Fruit fly (Drosophila melanogaster) whole organism, embryonic: Measurements from ENCODE around the gene CG31875.

Experiments used
- ATbp ChIP-seq: fragments of 200-800 bp; sonication (Bioruptor generic); optimal IDR thresholded peaks from 2 replicates; lab custom pipeline; 2017; ENCODE audit warnings: missing biosample characterization, mild to moderate bottlenecking, missing genetic modification characterization, missing genetic modification reagents
- Abd-B ChIP-seq: fragments of 200-800 bp; sonication (Bioruptor generic); optimal IDR thresholded peaks from 2 replicates; lab custom pipeline; 2018; ENCODE audit warnings: missing biosample characterization, mild to moderate bottlenecking, missing genetic modification characterization, moderate library complexity
- Atf3 ChIP-seq: fragments of 200-800 bp; sonication (Bioruptor generic); optimal IDR thresholded peaks from 3 replicates; lab custom pipeline; 2016; ENCODE audit warnings: missing biosample characterization, missing genetic modification characterization
- CG11723 ChIP-seq: fragments of 200-800 bp; sonication (Bioruptor generic); optimal IDR thresholded peaks from 2 replicates; lab custom pipeline; 2017; ENCODE audit warnings: missing biosample characterization, mild to moderate bottlenecking, missing genetic modification characterization
- CG13894 ChIP-seq: fragments of 200-800 bp; sonication (Bioruptor generic); optimal IDR thresholded peaks from 3 replicates; lab custom pipeline; 2018; ENCODE audit warnings: missing biosample characterization, mild to moderate bottlenecking, missing genetic modification characterization, moderate library complexity
- CG15011 ChIP-seq: fragments of 200-800 bp; sonication (Bioruptor generic); optimal IDR thresholded peaks from 3 replicates; lab custom pipeline; 2018; ENCODE audit warnings: missing biosample characterization, mild to moderate bottlenecking, missing genetic modification characterization
- CG17186 ChIP-seq: fragments of 200-800 bp; sonication (Bioruptor generic); optimal IDR thresholded peaks from 3 replicates; lab custom pipeline; 2017; ENCODE audit warnings: missing biosample characterization, missing genetic modification reagents, missing genetic modification characterization
- CG17328 ChIP-seq: fragments of 200-800 bp; sonication (Bioruptor generic); IDR thresholded peaks from 2 replicates; pipeline ENCODE4 v1.3.6; 2022; ENCODE audit warnings: missing biosample characterization, missing genetic modification characterization
- CG18262 ChIP-seq: fragments of 200-800 bp; optimal IDR thresholded peaks from 3 replicates; lab custom pipeline; 2019; ENCODE audit warnings: missing biosample characterization, mild to moderate bottlenecking, missing genetic modification characterization, moderate library complexity
- CG1832 ChIP-seq: fragments of 200-800 bp; sonication (Bioruptor generic); optimal IDR thresholded peaks from 2 replicates; lab custom pipeline; 2017; ENCODE audit warnings: missing biosample characterization, mild to moderate bottlenecking, missing genetic modification characterization, inconsistent platforms
- CG30020 ChIP-seq: fragments of 200-800 bp; optimal IDR thresholded peaks from 2 replicates; lab custom pipeline; 2019; ENCODE audit warnings: missing biosample characterization, mild to moderate bottlenecking, missing genetic modification characterization, moderate library complexity
- CG42726 ChIP-seq: fragments of 200-800 bp; sonication (Bioruptor generic); IDR thresholded peaks from 2 replicates; pipeline ENCODE4 v1.3.6; 2022; ENCODE audit warnings: missing biosample characterization, missing genetic modification characterization; ENCODE audit not compliant: partially characterized antibody
- CG4360 ChIP-seq: fragments of 200-800 bp; sonication (Bioruptor generic); IDR thresholded peaks from 2 replicates; pipeline ENCODE4 v1.3.6; 2022; ENCODE audit warnings: missing biosample characterization, missing genetic modification characterization
- CG6854 ChIP-seq: fragments of 200-800 bp; sonication (Bioruptor generic); optimal IDR thresholded peaks from 3 replicates; lab custom pipeline; 2017; ENCODE audit warnings: missing biosample characterization, mild to moderate bottlenecking, missing genetic modification characterization
- CG8765 ChIP-seq: fragments of 200-800 bp; sonication (Bioruptor generic); IDR thresholded peaks from 2 replicates; pipeline ENCODE4 v1.3.6; 2022; ENCODE audit warnings: missing biosample characterization, missing genetic modification characterization
- CG9817 ChIP-seq: fragments of 200-800 bp; sonication (Bioruptor generic); optimal IDR thresholded peaks from 2 replicates; lab custom pipeline; 2018; ENCODE audit warnings: missing biosample characterization, mild to moderate bottlenecking, missing genetic modification characterization, moderate library complexity
- Camta ChIP-seq: fragments of 200-800 bp; sonication (Bioruptor generic); optimal IDR thresholded peaks from 2 replicates; lab custom pipeline; 2016; ENCODE audit warnings: missing biosample characterization, missing genetic modification characterization
- Chrac-16 ChIP-seq: fragments of 200-800 bp; sonication (Bioruptor generic); optimal IDR thresholded peaks from 3 replicates; lab custom pipeline; 2016; ENCODE audit warnings: missing biosample characterization, missing genetic modification characterization
- D ChIP-seq, 2 experiments: fragments of 200-800 bp in 1 of 2; fragments of >200 bp in 1 of 2; sonication (Bioruptor generic) in 1 of 2; optimal IDR thresholded peaks; 2 replicates in 1 of 2; 3 replicates in 1 of 2; lab custom pipeline; 2017; ENCODE audit warnings: mild to moderate bottlenecking in 1 of 2, missing biosample characterization in 1 of 2, missing genetic modification characterization in 1 of 2, missing genetic modification reagents in 1 of 2
- Doc2 ChIP-seq: fragments of 200-800 bp; sonication (Bioruptor generic); IDR thresholded peaks from 2 replicates; pipeline ENCODE4 v1.3.6; 2022; ENCODE audit warnings: missing biosample characterization, missing genetic modification characterization
- HLHmδ ChIP-seq: fragments of 200-800 bp; sonication (Bioruptor generic); optimal IDR thresholded peaks from 2 replicates; lab custom pipeline; 2018; ENCODE audit warnings: missing biosample characterization, mild to moderate bottlenecking, missing genetic modification characterization, moderate library complexity
- Hand ChIP-seq: fragments of 200-800 bp; sonication (Bioruptor generic); optimal IDR thresholded peaks from 2 replicates; lab custom pipeline; 2017; ENCODE audit warnings: mild to moderate bottlenecking, missing biosample characterization, missing genetic modification reagents, missing genetic modification characterization
- Lim3 ChIP-seq: fragments of 200-800 bp; sonication (Bioruptor generic); IDR thresholded peaks from 2 replicates; pipeline ENCODE4 v1.3.6; 2022; ENCODE audit warnings: missing biosample characterization, missing genetic modification characterization
- Lpt ChIP-seq: fragments of >200 bp; optimal IDR thresholded peaks from 2 replicates; lab custom pipeline; 2018; ENCODE audit warnings: missing biosample characterization, missing genetic modification characterization
- Meics ChIP-seq: fragments of 200-800 bp; sonication (Bioruptor generic); optimal IDR thresholded peaks from 2 replicates; lab custom pipeline; 2017; ENCODE audit warnings: missing biosample characterization, mild to moderate bottlenecking, missing genetic modification characterization
- Rfx ChIP-seq: fragments of 200-800 bp; sonication (Bioruptor generic); IDR thresholded peaks from 2 replicates; pipeline ENCODE4 v1.3.6; 2022; ENCODE audit warnings: missing biosample characterization, missing genetic modification characterization
- Sin3A ChIP-seq: fragments of >200 bp; optimal IDR thresholded peaks from 2 replicates; lab custom pipeline; 2018
- Six4 ChIP-seq: fragments of 200-800 bp; sonication (Bioruptor generic); optimal IDR thresholded peaks from 2 replicates; lab custom pipeline; 2016; ENCODE audit warnings: missing biosample characterization, missing genetic modification characterization
- Sox100B ChIP-seq: fragments of 200-800 bp; sonication (Bioruptor generic); optimal IDR thresholded peaks from 3 replicates; lab custom pipeline; 2018; ENCODE audit warnings: missing biosample characterization, mild to moderate bottlenecking, missing genetic modification characterization
- Sry-δ ChIP-seq: fragments of 200-800 bp; sonication (Bioruptor generic); optimal IDR thresholded peaks from 2 replicates; lab custom pipeline; 2016; ENCODE audit warnings: missing biosample characterization, missing genetic modification characterization
- Trl ChIP-seq, 3 experiments: fragments of >200 bp in 2 of 3; fragments of 200-800 bp in 1 of 3; sonication (Bioruptor generic) in 1 of 3; optimal IDR thresholded peaks; 2 replicates in 1 of 3; 3 replicates in 2 of 3; lab custom pipeline; 2016 to 2017; ENCODE audit warnings: missing biosample characterization in 1 of 3, missing genetic modification characterization in 1 of 3
- croc ChIP-seq: fragments of 200-800 bp; sonication (Bioruptor generic); conservative IDR thresholded peaks from 3 replicates; pipeline ENCODE4 v1.3.6; 2022; ENCODE audit warnings: missing biosample characterization, missing genetic modification characterization
- danr ChIP-seq: fragments of 200-800 bp; sonication (Bioruptor generic); IDR thresholded peaks from 2 replicates; pipeline ENCODE4 v1.3.6; 2022; ENCODE audit warnings: missing biosample characterization, missing genetic modification characterization
- dmrt11E ChIP-seq: fragments of 200-800 bp; sonication (Bioruptor generic); optimal IDR thresholded peaks from 3 replicates; lab custom pipeline; 2018; ENCODE audit warnings: missing biosample characterization, mild to moderate bottlenecking, missing genetic modification characterization, moderate library complexity
- dysf ChIP-seq: fragments of 200-800 bp; sonication (Bioruptor generic); IDR thresholded peaks from 3 replicates; pipeline ENCODE4 v1.3.6; 2022; ENCODE audit warnings: missing biosample characterization, missing genetic modification characterization
- gce ChIP-seq: fragments of 200-800 bp; sonication (Bioruptor generic); IDR thresholded peaks from 3 replicates; pipeline ENCODE4 v1.3.6; 2022; ENCODE audit warnings: missing biosample characterization, missing genetic modification characterization
- ham ChIP-seq: fragments of 200-800 bp; sonication (Bioruptor generic); IDR thresholded peaks from 2 replicates; pipeline ENCODE4 v1.3.6; 2022; ENCODE audit warnings: missing biosample characterization, missing genetic modification characterization
- klu ChIP-seq: fragments of 200-800 bp; sonication (Bioruptor generic); IDR thresholded peaks from 2 replicates; pipeline ENCODE4 v1.3.6; 2022; ENCODE audit warnings: missing biosample characterization, missing genetic modification characterization
- lbe ChIP-seq: fragments of 200-800 bp; sonication (Bioruptor generic); optimal IDR thresholded peaks from 2 replicates; lab custom pipeline; 2016; ENCODE audit warnings: missing biosample characterization, mild to moderate bottlenecking, missing genetic modification characterization
- nerfin-2 ChIP-seq: fragments of 200-800 bp; sonication (Bioruptor generic); IDR thresholded peaks from 2 replicates; pipeline ENCODE4 v1.3.6; 2022; ENCODE audit warnings: missing biosample characterization, missing genetic modification characterization; ENCODE audit not compliant: partially characterized antibody
- salm ChIP-seq: fragments of 200-800 bp; sonication (Bioruptor generic); optimal IDR thresholded peaks from 2 replicates; lab custom pipeline; 2018; ENCODE audit warnings: missing biosample characterization, mild to moderate bottlenecking, missing genetic modification characterization
- sd ChIP-seq: fragments of 200-800 bp; sonication (Bioruptor generic); optimal IDR thresholded peaks from 3 replicates; lab custom pipeline; 2018; ENCODE audit warnings: missing biosample characterization, mild to moderate bottlenecking, missing genetic modification characterization, moderate library complexity
- sens-2 ChIP-seq: fragments of 200-800 bp; sonication (Bioruptor generic); IDR thresholded peaks from 2 replicates; pipeline ENCODE4 v1.3.6; 2022; ENCODE audit warnings: missing biosample characterization, missing genetic modification characterization
- sim ChIP-seq: fragments of 200-800 bp; sonication (Bioruptor generic); IDR thresholded peaks from 2 replicates; pipeline ENCODE4 v1.3.6; 2022; ENCODE audit warnings: missing biosample characterization, missing genetic modification characterization
- ssp ChIP-seq: fragments of 200-800 bp; sonication (Bioruptor generic); IDR thresholded peaks from 2 replicates; pipeline ENCODE4 v1.3.6; 2022; ENCODE audit warnings: missing biosample characterization, missing genetic modification characterization
- tgo ChIP-seq: fragments of 200-800 bp; sonication (Bioruptor generic); IDR thresholded peaks from 3 replicates; pipeline ENCODE4 v1.3.6; 2022; ENCODE audit warnings: missing biosample characterization, missing genetic modification characterization
- vfl ChIP-seq: fragments of 200-800 bp; sonication (Bioruptor generic); optimal IDR thresholded peaks from 2 replicates; lab custom pipeline; 2016; ENCODE audit warnings: missing biosample characterization, missing genetic modification characterization
- vnd ChIP-seq: fragments of 200-800 bp; sonication (Bioruptor generic); IDR thresholded peaks from 3 replicates; pipeline ENCODE4 v1.3.6; 2022; ENCODE audit warnings: missing biosample characterization, missing genetic modification characterization; ENCODE audit not compliant: partially characterized antibody
- zf30C ChIP-seq: fragments of 200-800 bp; sonication (Bioruptor generic); optimal IDR thresholded peaks from 3 replicates; lab custom pipeline; 2018; ENCODE audit warnings: missing biosample characterization, mild to moderate bottlenecking, missing genetic modification characterization

The CG31875 gene

dm6 chr2L:9956993-9957652, 45.4 kb downstream of the CG31875 start, which contains the start of the genes CG4658 and CG5846 (continued):
- TF ChIP-seq Trl (optimal IDR thresholded peaks at IDR 0.05; lab: Kevin White, UChicago) (no peak), Trl (GFP tag; optimal IDR thresholded peaks at IDR 0.05; lab: Kevin White, UChicago) (peak; percentile 75), Atf3 (GFP tag; lab: Kevin White, UChicago) (peak; percentile 68), salm (tag; lab: Kevin White, UChicago) (peak; percentile 91), Sry-δ (peak; percentile 44), ssp (GFP tag; lab: Robert Waterston, UW) (peak; percentile 88), Rfx (GFP tag; lab: Robert Waterston, UW) (peak; percentile 90), Lpt (no peak), tgo (peak; percentile 98), CG1832 (GFP tag; lab: Kevin White, UChicago) (no peak), Sin3A (peak; percentile 18), Meics (peak; percentile 92), vfl (peak; percentile 59), Doc2 (GFP tag; lab: Robert Waterston, UW) (peak; percentile 48; the same call in 1 of the 2 replicates), croc (peak; percentile 89), CG13894 (tag; lab: Kevin White, UChicago) (peak; percentile 90), Chrac-16 (GFP tag; lab: Kevin White, UChicago) (peak; percentile 96), lbe (GFP tag; lab: Kevin White, UChicago) (peak; percentile 74), Lim3 (GFP tag; lab: Robert Waterston, UW) (peak; percentile 61; the same call in 1 of the 2 replicates), danr (GFP tag; lab: Robert Waterston, UW) (peak; percentile 90), Hand (peak; percentile 79), ham (GFP tag; lab: Robert Waterston, UW) (peak; percentile 50; the same call in 1 of the 2 replicates), ATbp (GFP tag; lab: Kevin White, UChicago) (peak; percentile 84), sim (peak; percentile 93), zf30C (GFP tag; lab: Kevin White, UChicago) (peak; percentile 25), sd (tag; lab: Kevin White, UChicago) (peak; percentile 84), D (optimal IDR thresholded peaks at IDR 0.05; lab: Kevin White, UChicago) (no peak), D (GFP tag; optimal IDR thresholded peaks at IDR 0.05; lab: Kevin White, UChicago) (peak; percentile 84), klu (peak; percentile 87), CG15011 (peak; percentile 86), CG11723 (GFP tag; lab: Kevin White, UChicago) (peak; percentile 80), vnd (GFP tag; lab: Robert Waterston, UW) (no peak), CG42726 (no peak), CG17328 (GFP tag; lab: Robert Waterston, UW) (peak; percentile 94), CG30020 (tag; lab: Kevin White, UChicago) (peak; percentile 78), Sox100B (GFP tag; lab: Kevin White, UChicago) (peak; percentile 91), dmrt11E (tag; lab: Kevin White, UChicago) (peak; percentile 96), gce (GFP tag; lab: Robert Waterston, UW) (peak; percentile 87), CG8765 (peak; percentile 77), sens-2 (GFP tag; lab: Robert Waterston, UW) (peak; percentile 75), CG6854 (GFP tag; lab: Kevin White, UChicago) (peak; percentile 78), CG18262 (tag; lab: Kevin White, UChicago) (peak; percentile 97), Camta (GFP tag; lab: Kevin White, UChicago) (peak; percentile 82), CG17186 (GFP tag; lab: Kevin White, UChicago) (peak; percentile 65), dysf (GFP tag; lab: Robert Waterston, UW) (peak; percentile 95), nerfin-2 (GFP tag; lab: Robert Waterston, UW) (no peak), CG4360 (peak; percentile 38; the same call in 1 of the 2 replicates), HLHmδ (no peak), CG9817 (tag; lab: Kevin White, UChicago) (peak; percentile 88), Six4 (GFP tag; lab: Kevin White, UChicago) (peak; percentile 94), Abd-B (GFP tag; lab: Kevin White, UChicago) (peak; percentile 96)
